Fruit fly (Drosophila melanogaster) S2 (cell line): ENCODE data around the gene CG13306.

Experiments
- CG8478 ChIP-seq: fragments of >200 bp; optimal IDR thresholded peaks from 2 replicates; lab custom pipeline; 2018
- CTCF ChIP-seq, 2 experiments: fragments of >200 bp; optimal IDR thresholded peaks; 2 replicates each; lab custom pipeline; 2018

dm6 chr3L:8729565-8729964 lies 20.0 kb downstream of the CG13306 start, which contains the start of gene Cp19:
- TF ChIP-seq CG8478 = no peak
- TF ChIP-seq CTCF (optimal IDR thresholded peaks at IDR 0.05; lab: Kevin White, UChicago) = no peak
